Fruit fly (Drosophila melanogaster) whole organism, prepupa: ENCODE measurements around the gene CG6602.

Source experiments
- CG10669 ChIP-seq: fragments of 200-800 bp; sonication (Bioruptor generic); optimal IDR thresholded peaks from 3 replicates; lab custom pipeline; 2018; ENCODE audit warnings: missing biosample characterization, mild to moderate bottlenecking, missing genetic modification characterization, moderate library complexity
- CG32006 ChIP-seq: fragments of 200-800 bp; sonication (Bioruptor generic); optimal IDR thresholded peaks from 3 replicates; lab custom pipeline; 2017; ENCODE audit warnings: missing biosample characterization, mild to moderate bottlenecking, missing genetic modification characterization
- CG34406 ChIP-seq: fragments of 200-800 bp; sonication (Bioruptor generic); optimal IDR thresholded peaks from 3 replicates; lab custom pipeline; 2016; ENCODE audit warnings: missing biosample characterization, missing genetic modification characterization
- vri ChIP-seq: fragments of 200-800 bp; sonication (Bioruptor generic); optimal IDR thresholded peaks from 3 replicates; lab custom pipeline; 2016; ENCODE audit warnings: missing biosample characterization, mild to moderate bottlenecking, missing genetic modification characterization

- TF ChIP-seq CG32006 (GFP tag; lab: Kevin White, UChicago) = no peak
- TF ChIP-seq CG34406 (GFP tag; lab: Kevin White, UChicago) = no peak
- no peak for TF ChIP-seq vri
- TF ChIP-seq CG10669 (GFP tag; lab: Kevin White, UChicago) = no peak
Observed at dm6 chr3L:6038720-6039205, 33.2 kb upstream of the CG6602 start, which contains the start of gene Jon65Aiv.
